Fruit fly (Drosophila melanogaster) S2 (cell line): ENCODE measurements around the gene CG42446.
A peak's percentile ranks its signal among the peaks of the same experiment; 100 is the strongest.

Experiments
- CG8478 ChIP-seq: fragments of >200 bp; optimal IDR thresholded peaks from 2 replicates; lab custom pipeline; 2018
- CTCF ChIP-seq, 2 experiments: fragments of >200 bp; optimal IDR thresholded peaks; 2 replicates each; lab custom pipeline; 2018

CG42446 gene

DNA sequence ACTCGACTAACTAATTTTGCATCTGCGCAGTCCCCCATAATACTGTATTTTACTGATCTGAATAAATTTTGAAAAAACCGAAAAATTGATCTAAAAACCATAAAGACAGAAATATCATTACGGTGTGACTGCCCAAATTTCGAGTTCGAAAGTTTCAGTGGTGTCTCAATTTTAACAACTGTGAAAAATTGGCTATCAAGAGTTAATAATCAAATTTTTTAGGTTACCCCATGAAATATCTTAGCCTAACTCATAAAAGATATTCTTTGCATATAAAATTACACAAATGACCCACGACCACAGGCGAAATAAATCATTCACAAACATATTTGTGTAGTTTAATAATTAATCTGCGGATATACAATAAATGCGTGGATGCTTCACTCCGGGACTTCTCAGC, at the start of gene CG42446:
Gene CG42446, minus strand, starts transcription at position 101 of the 400 bp plus-strand sequence.
- no peak for TF ChIP-seq CG8478 (lab: Kevin White, UChicago)
- no peak for TF ChIP-seq CTCF (optimal IDR thresholded peaks at IDR 0.05; lab: Kevin White, UChicago)

DNA sequence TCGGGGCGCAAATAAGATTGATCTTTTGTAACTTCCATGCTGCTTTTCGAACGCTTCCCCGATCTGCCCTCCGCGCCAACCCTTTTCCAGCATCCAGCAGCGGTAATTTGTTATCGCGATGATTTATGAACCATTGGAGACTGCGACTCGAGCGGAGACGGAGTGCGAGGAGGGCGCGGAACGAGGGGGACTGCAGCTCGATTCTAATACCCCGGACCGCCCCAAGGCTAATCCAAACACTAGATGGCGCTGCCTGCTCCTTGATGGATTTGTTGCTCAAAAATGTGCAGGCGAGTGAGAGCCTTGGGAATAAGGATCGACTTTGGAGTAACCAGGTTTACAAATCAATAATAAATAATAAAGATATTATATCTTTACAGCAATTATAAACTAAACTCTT, 48.5 kb upstream of the CG42446 start:
- no peak for TF ChIP-seq CG8478 (lab: Kevin White, UChicago)
- peak; percentile 62 for TF ChIP-seq CTCF (optimal IDR thresholded peaks at IDR 0.05; lab: Kevin White, UChicago)

DNA sequence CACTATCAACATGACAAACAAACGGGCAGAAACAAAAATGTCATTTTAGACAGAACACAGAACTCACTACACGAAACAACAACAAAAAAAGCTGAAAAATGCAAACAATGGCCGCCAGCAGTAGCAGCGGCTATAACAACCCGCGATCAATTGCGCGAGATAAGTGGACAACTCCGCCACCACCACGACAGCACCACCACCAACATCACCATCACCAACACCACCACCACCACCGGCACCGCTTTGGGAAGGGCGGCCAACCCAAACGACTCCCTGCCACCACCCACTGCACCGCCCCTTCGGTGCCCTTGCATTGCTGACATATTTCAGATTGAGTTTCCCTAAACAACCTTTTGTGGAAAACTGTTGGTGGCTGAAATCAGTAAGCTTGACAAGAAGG, 46.7 kb upstream of the CG42446 start:
- TF ChIP-seq CTCF (optimal IDR thresholded peaks at IDR 0.05; lab: Kevin White, UChicago) (no peak), CG8478 (lab: Kevin White, UChicago) (no peak)

DNA sequence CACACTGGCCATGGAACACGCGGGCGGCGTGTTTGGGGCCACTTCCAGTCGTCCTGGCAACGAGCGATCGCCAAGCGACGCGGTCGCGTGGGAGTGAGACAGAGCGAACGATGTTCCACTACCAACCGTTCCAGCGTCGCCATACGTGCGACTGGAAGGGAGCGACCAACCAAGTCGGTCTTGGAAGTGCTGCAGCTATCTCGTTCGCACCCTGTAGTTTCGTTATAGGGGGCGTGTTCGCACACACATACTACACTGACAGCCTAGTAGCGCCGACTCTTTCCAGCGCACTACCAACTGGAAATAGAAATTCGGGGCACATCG, 43.8 kb upstream of the CG42446 start:
- TF ChIP-seq CTCF (optimal IDR thresholded peaks at IDR 0.05; lab: Kevin White, UChicago), result peak; percentile 53 to 69
- no peak for TF ChIP-seq CG8478 (lab: Kevin White, UChicago)

DNA sequence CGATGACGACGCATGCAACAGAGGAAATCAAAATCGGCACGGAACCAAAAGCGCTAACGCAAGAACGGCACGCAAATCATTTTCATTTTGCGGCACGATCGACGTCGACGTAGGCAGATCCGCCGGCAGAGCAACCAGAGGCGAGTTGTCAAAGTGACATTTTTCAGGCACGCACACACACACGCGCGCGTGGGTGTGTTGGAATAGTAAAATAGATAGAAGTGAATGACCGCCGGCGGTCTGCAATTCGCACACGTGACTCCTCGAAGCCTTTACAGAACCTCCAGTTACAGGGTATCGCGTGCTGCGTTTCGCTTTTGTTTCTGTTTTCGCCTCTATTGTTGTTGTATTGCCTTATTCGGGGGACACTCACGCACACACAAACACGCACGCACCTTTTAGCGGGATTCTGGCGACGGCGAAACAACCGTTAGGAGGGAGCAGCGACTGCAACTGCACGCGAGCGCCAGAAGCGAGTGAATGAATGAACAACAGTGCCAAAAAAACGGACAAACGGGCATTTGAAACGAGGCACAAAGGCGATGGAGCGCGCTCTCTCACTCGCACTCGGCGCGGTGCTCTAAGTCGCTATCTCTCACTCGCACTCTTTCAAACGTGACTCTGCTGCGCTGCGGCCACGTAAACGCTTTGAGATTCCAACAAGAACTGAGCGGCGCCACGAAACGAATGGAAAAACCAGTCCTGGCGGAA, 43.3 kb upstream of the CG42446 start, which contains the start of gene ss:
Gene ss, minus strand, starts transcription at position 668 of the 711 bp plus-strand sequence.
- TF ChIP-seq CG8478 (lab: Kevin White, UChicago) (no peak), CTCF (optimal IDR thresholded peaks at IDR 0.05; lab: Kevin White, UChicago) (no peak)

- no peak for TF ChIP-seq CG8478 (lab: Kevin White, UChicago)
- no peak for TF ChIP-seq CTCF (optimal IDR thresholded peaks at IDR 0.05; lab: Kevin White, UChicago)
These were observed 36.7 kb upstream of the CG42446 start for dm6 chr3R:16396565-16396964.

- no peak for TF ChIP-seq CTCF (optimal IDR thresholded peaks at IDR 0.05; lab: Kevin White, UChicago)
- no peak for TF ChIP-seq CG8478 (lab: Kevin White, UChicago)
These were observed 35.5 kb upstream of the CG42446 start for dm6 chr3R:16395448-16395847.

DNA sequence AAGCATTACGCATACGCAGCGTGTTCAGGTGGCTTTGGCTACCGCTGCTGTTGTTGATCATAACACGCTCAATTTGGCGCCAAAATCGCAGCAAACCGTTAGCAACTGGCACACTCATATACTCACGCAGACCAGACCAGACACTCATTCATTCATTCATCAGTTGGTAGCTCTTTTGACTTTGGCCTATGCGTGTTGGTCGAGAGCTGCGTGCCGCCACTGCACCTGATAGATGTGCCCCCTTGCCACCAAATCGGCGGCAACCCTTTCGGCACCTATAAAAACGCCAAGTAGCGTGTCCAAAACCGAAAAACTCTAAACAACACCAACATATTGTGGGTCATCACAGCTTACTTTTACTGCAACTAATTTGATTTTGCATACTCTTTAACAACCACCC, 34.6 kb upstream of the CG42446 start:
- TF ChIP-seq CG8478 (lab: Kevin White, UChicago) (no peak), CTCF (optimal IDR thresholded peaks at IDR 0.05; lab: Kevin White, UChicago) (no peak)

- TF ChIP-seq CG8478 (lab: Kevin White, UChicago), result no peak
- TF ChIP-seq CTCF (optimal IDR thresholded peaks at IDR 0.05; lab: Kevin White, UChicago), result no peak
These were observed 29.2 kb upstream of the CG42446 start for dm6 chr3R:16389117-16389516.

dm6 chr3R:16387039-16387438, 27.1 kb upstream of the CG42446 start:
- TF ChIP-seq CTCF (optimal IDR thresholded peaks at IDR 0.05; lab: Kevin White, UChicago) (no peak), CG8478 (lab: Kevin White, UChicago) (no peak)

DNA sequence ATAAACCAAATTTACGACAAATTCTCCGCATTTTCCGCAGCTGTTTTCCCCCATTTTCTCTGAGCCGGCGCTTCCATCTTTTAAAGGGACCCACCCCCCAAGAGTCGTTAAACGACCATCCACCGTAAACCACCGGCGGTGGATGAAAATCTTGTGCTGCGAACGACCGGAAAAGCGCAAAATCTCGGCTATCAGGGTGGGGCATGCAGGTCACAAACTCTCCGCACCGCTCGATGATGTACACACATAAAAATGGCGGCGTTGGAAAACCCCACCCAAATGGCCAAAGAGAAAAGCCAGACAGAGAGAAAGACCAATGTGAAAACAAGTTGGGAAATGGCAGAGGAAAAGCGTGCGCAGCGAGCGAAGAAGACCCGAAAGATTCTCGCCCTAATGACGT, 25.7 kb upstream of the CG42446 start:
- TF ChIP-seq CTCF (optimal IDR thresholded peaks at IDR 0.05; lab: Kevin White, UChicago) (no peak), CG8478 (lab: Kevin White, UChicago) (no peak)

DNA sequence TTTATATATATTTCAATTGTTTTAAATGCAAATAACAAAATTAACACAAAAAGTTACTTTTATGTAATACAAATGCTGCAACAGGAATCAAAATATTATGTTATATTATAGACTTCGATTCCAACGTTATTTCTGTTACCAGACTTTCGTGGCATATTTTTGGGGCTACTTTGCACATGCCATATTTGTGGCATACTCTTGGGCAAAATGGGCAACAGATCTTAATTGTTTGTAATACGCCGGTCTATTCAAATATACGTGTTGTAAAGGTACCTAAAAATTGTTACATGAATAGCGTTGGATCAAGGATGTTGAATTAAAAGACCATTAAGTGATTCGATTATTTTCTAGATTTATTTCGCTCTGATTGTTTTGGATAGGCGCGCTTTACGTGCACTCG, 14.2 kb upstream of the CG42446 start:
- TF ChIP-seq CG8478 (lab: Kevin White, UChicago) (no peak), CTCF (optimal IDR thresholded peaks at IDR 0.05; lab: Kevin White, UChicago) (peak in 1 of 2 experiments; percentile 46)

dm6 chr3R:16370433-16370832, 10.5 kb upstream of the CG42446 start, which contains the start of gene CG10317:
Gene CG10317, minus strand, starts transcription at chr3R:16370533.
- no peak for TF ChIP-seq CTCF (optimal IDR thresholded peaks at IDR 0.05; lab: Kevin White, UChicago)
- no peak for TF ChIP-seq CG8478 (lab: Kevin White, UChicago)

DNA sequence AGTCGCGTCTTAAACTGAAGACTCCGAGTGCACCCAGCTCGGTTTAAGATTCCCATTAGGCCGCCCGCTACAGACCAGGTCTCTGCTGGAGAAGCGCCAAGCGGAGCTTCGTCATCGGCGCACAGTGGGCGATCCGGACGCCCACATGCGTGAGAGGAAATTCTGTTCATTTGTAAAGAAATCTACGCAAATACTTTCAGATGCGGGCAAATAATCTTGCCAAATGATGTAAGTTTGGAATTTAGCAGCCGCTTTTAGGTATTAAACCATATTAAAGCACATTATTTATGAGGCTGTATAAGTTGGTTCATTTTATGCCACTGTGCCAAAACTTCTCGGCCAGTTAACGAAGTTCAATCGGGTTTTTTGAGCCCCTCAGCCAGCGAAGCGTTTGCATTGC, 8.4 kb upstream of the CG42446 start, which contains the start of gene js:
Gene js, minus strand, starts transcription at position 19 of the 400 bp plus-strand sequence.
- TF ChIP-seq CG8478 (lab: Kevin White, UChicago) (no peak), CTCF (optimal IDR thresholded peaks at IDR 0.05; lab: Kevin White, UChicago) (no peak)

dm6 chr3R:16359098-16359497, 810 bp downstream of the CG42446 start, which contains the start of gene CG17931:
Gene CG17931, minus strand, starts transcription at chr3R:16359466.
- TF ChIP-seq CTCF (optimal IDR thresholded peaks at IDR 0.05; lab: Kevin White, UChicago) (peak in 1 of 2 experiments; percentile 16), CG8478 (lab: Kevin White, UChicago) (no peak)

dm6 chr3R:16356863-16357215, 3.1 kb downstream of the CG42446 start, which contains the start of gene CG10311:
Gene CG10311, minus strand, starts transcription at chr3R:16357015.
- TF ChIP-seq CG8478 (lab: Kevin White, UChicago) (no peak), CTCF (optimal IDR thresholded peaks at IDR 0.05; lab: Kevin White, UChicago) (no peak)
